Worm (Caenorhabditis elegans): ENCODE data around the gene Y54G2A.28.

DNA sequence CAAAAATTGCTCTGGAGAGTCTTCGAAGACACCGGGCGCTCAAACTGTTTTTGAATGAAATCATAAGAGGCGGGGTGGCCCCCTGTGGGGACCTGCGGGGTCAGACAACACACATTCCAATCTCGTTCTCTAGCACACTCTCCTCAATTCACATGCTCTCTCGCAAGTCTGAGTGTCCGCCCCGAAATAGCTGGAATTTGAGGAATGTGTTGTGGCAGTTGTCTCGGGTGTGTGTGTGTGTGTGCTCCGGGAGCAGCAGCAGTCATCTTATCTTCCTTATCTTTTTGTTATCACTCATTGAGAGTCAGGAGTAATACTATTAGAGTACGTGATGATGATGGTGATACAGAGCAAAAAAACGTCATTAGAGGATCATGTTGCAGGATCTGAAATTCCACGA lies 17.7 kb upstream of the Y54G2A.28 start:
- TF ChIP-seq aptf-3 (GFP tag; IDR thresholded peaks at IDR 0.05) (no peak), ccch-3 (GFP tag; optimal IDR thresholded peaks at IDR 0.05) (no peak), snpc-3.4 (tag; optimal IDR thresholded peaks at IDR 0.05) (no peak), snpc-1.1 (tag; optimal IDR thresholded peaks at IDR 0.05; ENCODE audit: insufficient read depth) (no peak)
